Worm (Caenorhabditis elegans) whole organism, L3 larva: ENCODE data around the gene idhg-1.
A peak's percentile ranks its signal among the peaks of the same experiment; 100 is the strongest.

Source experiments
- R02D3.7 ChIP-seq: fragments of 150-350 bp; optimal IDR thresholded peaks from 2 replicates; lab custom pipeline; 2014; ENCODE audit warnings: missing biosample characterization, missing genetic modification characterization
- ZK546.5 ChIP-seq: sonication (generic microtip); optimal IDR thresholded peaks from 2 replicates; lab custom pipeline; 2017; ENCODE audit warnings: missing biosample characterization, missing genetic modification characterization
- aly-2 ChIP-seq: fragments of 150-350 bp; optimal IDR thresholded peaks from 2 replicates; lab custom pipeline; 2014; ENCODE audit warnings: missing biosample characterization, missing genetic modification characterization
- ama-1 ChIP-seq: fragments of 150-350 bp; optimal IDR thresholded peaks from 2 replicates; lab custom pipeline; 2018
- ceh-16 ChIP-seq: sonication (generic microtip); optimal IDR thresholded peaks from 2 replicates; lab custom pipeline; 2017; ENCODE audit warnings: missing biosample characterization, missing genetic modification characterization
- ceh-28 ChIP-seq: fragments of 150-350 bp; optimal IDR thresholded peaks from 2 replicates; lab custom pipeline; 2014; ENCODE audit warnings: missing biosample characterization, missing genetic modification reagents, missing genetic modification characterization
- ceh-82 ChIP-seq: fragments of 150-350 bp; optimal IDR thresholded peaks from 2 replicates; lab custom pipeline; 2014; ENCODE audit warnings: missing biosample characterization, missing genetic modification characterization
- ceh-9 ChIP-seq: sonication (generic microtip); optimal IDR thresholded peaks from 2 replicates; lab custom pipeline; 2018; ENCODE audit warnings: missing biosample characterization, missing genetic modification characterization
- daf-12 ChIP-seq: fragments of 150-350 bp; optimal IDR thresholded peaks from 2 replicates; lab custom pipeline; 2014; ENCODE audit warnings: missing biosample characterization, missing genetic modification reagents, missing genetic modification characterization
- egl-27 ChIP-seq: sonication (generic microtip); optimal IDR thresholded peaks from 4 replicates; lab custom pipeline; 2017; ENCODE audit warnings: missing biosample characterization, missing genetic modification reagents, missing genetic modification characterization
- egl-5 ChIP-seq: fragments of 150-350 bp; optimal IDR thresholded peaks from 2 replicates; lab custom pipeline; 2017; ENCODE audit warnings: missing biosample characterization, missing genetic modification reagents, missing genetic modification characterization, inconsistent platforms
- elt-1 ChIP-seq: fragments of 150-350 bp; optimal IDR thresholded peaks from 2 replicates; lab custom pipeline; 2014; ENCODE audit warnings: missing biosample characterization, missing genetic modification characterization
- elt-2 ChIP-seq: sonication (generic microtip); optimal IDR thresholded peaks from 2 replicates; lab custom pipeline; 2016; ENCODE audit warnings: missing genetic modification reagents, mild to moderate bottlenecking, missing genetic modification characterization, missing compliant biosample characterization
- elt-3 ChIP-seq, 3 experiments: fragments of 150-350 bp in 1 of 3; sonication (generic microtip) in 2 of 3; optimal IDR thresholded peaks; 2 replicates in 2 of 3; 4 replicates in 1 of 3; lab custom pipeline; 2014 to 2017; ENCODE audit warnings: missing biosample characterization in 3 of 3, missing genetic modification characterization in 3 of 3
- eor-1 ChIP-seq, 2 experiments: fragments of 150-350 bp; optimal IDR thresholded peaks; 2 replicates each; lab custom pipeline; 2014 to 2018; ENCODE audit warnings: missing biosample characterization in 2 of 2, missing genetic modification characterization in 2 of 2
- fkh-10 ChIP-seq: sonication (generic microtip); optimal IDR thresholded peaks from 2 replicates; lab custom pipeline; 2017; ENCODE audit warnings: missing biosample characterization, missing genetic modification reagents, missing genetic modification characterization
- fkh-2 ChIP-seq: fragments of 150-350 bp; optimal IDR thresholded peaks from 2 replicates; lab custom pipeline; 2014; ENCODE audit warnings: missing biosample characterization, missing genetic modification reagents, missing genetic modification characterization
- fos-1 ChIP-seq: fragments of 150-350 bp; optimal IDR thresholded peaks from 2 replicates; lab custom pipeline; 2014; ENCODE audit warnings: missing biosample characterization, missing genetic modification characterization
- hmg-11 ChIP-seq: sonication (generic microtip); optimal IDR thresholded peaks from 2 replicates; lab custom pipeline; 2016; ENCODE audit warnings: missing genetic modification characterization, missing compliant biosample characterization
- jun-1 ChIP-seq: fragments of 150-350 bp; optimal IDR thresholded peaks from 2 replicates; lab custom pipeline; 2014; ENCODE audit warnings: missing biosample characterization, missing genetic modification reagents, missing genetic modification characterization
- lin-15B ChIP-seq: fragments of 150-350 bp; optimal IDR thresholded peaks from 2 replicates; lab custom pipeline; 2014; ENCODE audit warnings: missing biosample characterization, missing genetic modification characterization
- lin-39 ChIP-seq: fragments of 150-350 bp; optimal IDR thresholded peaks from 2 replicates; lab custom pipeline; 2018; ENCODE audit warnings: missing biosample characterization, missing genetic modification reagents, missing genetic modification characterization
- lsy-12 ChIP-seq: sonication (generic microtip); optimal IDR thresholded peaks from 2 replicates; lab custom pipeline; 2016; ENCODE audit warnings: mild to moderate bottlenecking, missing genetic modification characterization, missing compliant biosample characterization
- mdl-1 ChIP-seq: fragments of 150-350 bp; optimal IDR thresholded peaks from 2 replicates; lab custom pipeline; 2014; ENCODE audit warnings: missing biosample characterization, missing genetic modification characterization
- mml-1 ChIP-seq: fragments of 150-350 bp; sonication (generic microtip); optimal IDR thresholded peaks from 3 replicates; lab custom pipeline; 2014; ENCODE audit warnings: missing biosample characterization, missing genetic modification characterization
- nfya-1 ChIP-seq: sonication (generic microtip); optimal IDR thresholded peaks from 2 replicates; lab custom pipeline; 2017; ENCODE audit warnings: missing genetic modification characterization, mild to moderate bottlenecking, missing compliant biosample characterization, antibody characterized with exemption, moderate library complexity; ENCODE audit not compliant: insufficient read depth
- nhr-11 ChIP-seq: fragments of 150-350 bp; optimal IDR thresholded peaks from 2 replicates; lab custom pipeline; 2014; ENCODE audit warnings: missing biosample characterization, missing genetic modification characterization
- nhr-12 ChIP-seq: fragments of 150-350 bp; optimal IDR thresholded peaks from 2 replicates; lab custom pipeline; 2014; ENCODE audit warnings: missing biosample characterization, missing genetic modification characterization
- nhr-23 ChIP-seq: fragments of 150-350 bp; optimal IDR thresholded peaks from 2 replicates; lab custom pipeline; 2014; ENCODE audit warnings: missing biosample characterization, missing genetic modification reagents, missing genetic modification characterization
- nhr-237 ChIP-seq: fragments of 150-350 bp; optimal IDR thresholded peaks from 2 replicates; lab custom pipeline; 2014; ENCODE audit warnings: missing biosample characterization, missing genetic modification characterization
- nhr-25 ChIP-seq: sonication (generic microtip); optimal IDR thresholded peaks from 2 replicates; lab custom pipeline; 2017; ENCODE audit warnings: missing biosample characterization, missing genetic modification characterization
- nhr-28 ChIP-seq: fragments of 150-350 bp; optimal IDR thresholded peaks from 2 replicates; lab custom pipeline; 2014; ENCODE audit warnings: missing biosample characterization, missing genetic modification characterization
- nhr-43 ChIP-seq: sonication (generic microtip); optimal IDR thresholded peaks from 2 replicates; lab custom pipeline; 2016; ENCODE audit warnings: mild to moderate bottlenecking, missing genetic modification characterization, missing compliant biosample characterization; ENCODE audit not compliant: poor library complexity, severe bottlenecking
- nhr-67 ChIP-seq: fragments of 150-350 bp; optimal IDR thresholded peaks from 2 replicates; lab custom pipeline; 2014; ENCODE audit warnings: missing biosample characterization, missing genetic modification characterization
- nhr-76 ChIP-seq: fragments of 150-350 bp; sonication (generic microtip); optimal IDR thresholded peaks from 5 replicates; lab custom pipeline; 2014; ENCODE audit warnings: missing biosample characterization, missing genetic modification characterization
- nhr-77 ChIP-seq: fragments of 150-350 bp; optimal IDR thresholded peaks from 2 replicates; lab custom pipeline; 2014; ENCODE audit warnings: missing biosample characterization, missing genetic modification characterization
- pha-4 ChIP-seq: fragments of 150-350 bp; optimal IDR thresholded peaks from 2 replicates; lab custom pipeline; 2014; ENCODE audit warnings: missing biosample characterization, missing genetic modification reagents, missing genetic modification characterization
- pqm-1 ChIP-seq: fragments of 150-350 bp; optimal IDR thresholded peaks from 2 replicates; lab custom pipeline; 2017; ENCODE audit warnings: missing biosample characterization, missing genetic modification characterization, inconsistent platforms
- sea-2 ChIP-seq: fragments of 150-350 bp; sonication (generic microtip); optimal IDR thresholded peaks from 4 replicates; lab custom pipeline; 2014; ENCODE audit warnings: missing biosample characterization, missing genetic modification reagents, missing genetic modification characterization
- skn-1 ChIP-seq: fragments of 150-350 bp; optimal IDR thresholded peaks from 2 replicates; lab custom pipeline; 2014; ENCODE audit warnings: missing biosample characterization, missing genetic modification characterization
- snpc-4 ChIP-seq: fragments of 150-350 bp; optimal IDR thresholded peaks from 2 replicates; lab custom pipeline; 2014; ENCODE audit warnings: missing biosample characterization, missing genetic modification characterization
- tbx-2 ChIP-seq: sonication (generic microtip); optimal IDR thresholded peaks from 2 replicates; lab custom pipeline; 2016; ENCODE audit warnings: mild to moderate bottlenecking, missing genetic modification characterization, missing compliant biosample characterization
- unc-39 ChIP-seq: sonication (generic microtip); optimal IDR thresholded peaks from 4 replicates; lab custom pipeline; 2017; ENCODE audit warnings: missing biosample characterization, missing genetic modification characterization
- unc-62 ChIP-seq: fragments of 150-350 bp; sonication (generic microtip); optimal IDR thresholded peaks from 4 replicates; lab custom pipeline; 2014; ENCODE audit warnings: missing biosample characterization, missing genetic modification reagents, missing genetic modification characterization
- zag-1 ChIP-seq: fragments of 150-350 bp; optimal IDR thresholded peaks from 2 replicates; lab custom pipeline; 2014; ENCODE audit warnings: missing biosample characterization, missing genetic modification characterization
- ztf-11 ChIP-seq: fragments of 150-350 bp; optimal IDR thresholded peaks from 2 replicates; lab custom pipeline; 2014; ENCODE audit warnings: missing biosample characterization, missing genetic modification characterization
- ztf-4 ChIP-seq: fragments of 150-350 bp; optimal IDR thresholded peaks from 2 replicates; lab custom pipeline; 2014; ENCODE audit warnings: missing biosample characterization, missing genetic modification characterization

The idhg-1 gene

DNA sequence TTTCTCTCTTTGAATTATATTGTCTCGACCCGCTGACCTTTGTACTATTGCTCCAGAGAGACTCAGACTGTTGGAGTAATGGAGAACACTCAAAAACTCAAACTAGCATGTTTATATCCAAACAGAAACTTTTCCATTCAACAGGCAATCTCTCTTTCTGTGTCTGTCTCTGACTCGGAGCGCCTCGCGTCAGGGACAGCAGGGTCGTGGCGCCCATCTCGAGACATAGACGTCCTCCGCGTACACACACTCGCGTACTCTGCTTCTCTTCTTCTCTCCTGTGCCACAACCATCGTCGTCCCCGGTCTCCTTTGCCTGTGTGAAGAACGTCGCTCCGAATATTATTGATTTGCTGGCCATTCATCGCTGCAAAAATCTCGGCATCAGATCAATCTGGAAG lies 16.6 kb upstream of the idhg-1 start:
- TF ChIP-seq unc-62 (GFP tag; lab: Kevin White, UChicago) (no peak), fkh-2 (tag; lab: Kevin White, UChicago) (peak; percentile 19), ceh-28 (peak; percentile 50), lin-39 (tag; lab: Kevin White, UChicago) (peak; percentile 87), ZK546.5 (tag; lab: Kevin White, UChicago) (no peak), tbx-2 (tag; lab: Kevin White, UChicago) (no peak), nhr-28 (tag; lab: Kevin White, UChicago) (no peak), fkh-10 (GFP tag; lab: Kevin White, UChicago) (no peak), nhr-76 (tag; lab: Kevin White, UChicago) (no peak), skn-1 (tag; lab: Kevin White, UChicago) (no peak), ceh-82 (tag; lab: Kevin White, UChicago) (no peak), eor-1 (tag; optimal IDR thresholded peaks at IDR 0.05; lab: Kevin White, UChicago) (no peak), egl-27 (tag; lab: Kevin White, UChicago) (no peak), aly-2 (no peak), zag-1 (tag; lab: Kevin White, UChicago) (no peak), nhr-25 (peak; percentile 79), sea-2 (no peak), hmg-11 (peak; percentile 91), ceh-9 (tag; lab: Kevin White, UChicago) (no peak), snpc-4 (tag; lab: Kevin White, UChicago) (peak; percentile 38), nhr-237 (tag; lab: Kevin White, UChicago) (no peak), ama-1 (lab: Kevin White, UChicago) (peak; percentile 19), pqm-1 (tag; lab: Kevin White, UChicago) (peak; percentile 81), elt-2 (peak; percentile 80), ceh-16 (no peak), R02D3.7 (tag; lab: Kevin White, UChicago) (peak; percentile 52), jun-1 (peak; percentile 44), mml-1 (tag; lab: Kevin White, UChicago) (no peak), unc-39 (tag; lab: Kevin White, UChicago) (no peak), nhr-11 (tag; lab: Kevin White, UChicago) (no peak), elt-3 (tag; optimal IDR thresholded peaks at IDR 0.05; lab: Kevin White, UChicago) (no peak), egl-5 (peak; percentile 27), nhr-77 (tag; lab: Kevin White, UChicago) (no peak), pha-4 (tag; lab: Kevin White, UChicago) (peak; percentile 94), mdl-1 (tag; lab: Kevin White, UChicago) (peak; percentile 16), nhr-23 (tag; lab: Kevin White, UChicago) (peak; percentile 61), fos-1 (tag; lab: Kevin White, UChicago) (no peak), ztf-11 (no peak), nhr-67 (no peak), elt-1 (tag; lab: Kevin White, UChicago) (no peak), nhr-43 (peak; percentile 11), lin-15B (tag; lab: Kevin White, UChicago) (peak; percentile 72), nhr-12 (tag; lab: Kevin White, UChicago) (no peak), nfya-1 (tag; lab: Kevin White, UChicago) (peak; percentile 81), daf-12 (tag; lab: Kevin White, UChicago) (no peak), lsy-12 (tag; lab: Kevin White, UChicago) (peak; percentile 48), ztf-4 (tag; lab: Kevin White, UChicago) (no peak)
